Worm (Caenorhabditis elegans) whole organism, early embryonic: ENCODE data around the gene ent-5.

Experiments
- B0310.2 ChIP-seq: sonication (generic microtip); optimal IDR thresholded peaks from 2 replicates; lab custom pipeline; 2016; ENCODE audit warnings: mild to moderate bottlenecking, missing genetic modification characterization, missing compliant biosample characterization
- F13C5.2 ChIP-seq: sonication (generic microtip); optimal IDR thresholded peaks from 2 replicates; lab custom pipeline; 2017; ENCODE audit warnings: mild to moderate bottlenecking, missing genetic modification characterization, inconsistent platforms, missing compliant biosample characterization
- aly-1 ChIP-seq: sonication (generic microtip); optimal IDR thresholded peaks from 2 replicates; lab custom pipeline; 2016; ENCODE audit warnings: missing genetic modification characterization, missing compliant biosample characterization
- ama-1 ChIP-seq: fragments of 150-350 bp; optimal IDR thresholded peaks from 2 replicates; lab custom pipeline; 2014
- ceh-13 ChIP-seq: fragments of 200-800 bp; sonication (Bioruptor generic); optimal IDR thresholded peaks from 2 replicates; lab custom pipeline; 2018; ENCODE audit warnings: mild to moderate bottlenecking, missing genetic modification characterization, missing compliant biosample characterization
- ets-7 ChIP-seq: sonication (generic microtip); optimal IDR thresholded peaks from 2 replicates; lab custom pipeline; 2016; ENCODE audit warnings: missing genotype, missing genetic modification characterization, missing compliant biosample characterization
- flt-1 ChIP-seq: fragments of 200-800 bp; sonication (Bioruptor generic); IDR thresholded peaks from 2 replicates; pipeline ENCODE4 v1.3.6; 2022; ENCODE audit warnings: missing genetic modification characterization, missing compliant biosample characterization
- hmbx-1 ChIP-seq: sonication (generic microtip); optimal IDR thresholded peaks from 2 replicates; lab custom pipeline; 2016; ENCODE audit warnings: mild to moderate bottlenecking, missing genetic modification characterization, missing compliant biosample characterization
- hmg-4 ChIP-seq: fragments of 200-800 bp; sonication (Bioruptor generic); optimal IDR thresholded peaks from 2 replicates; lab custom pipeline; 2018; ENCODE audit warnings: mild to moderate bottlenecking, missing genetic modification characterization, missing compliant biosample characterization
- hnd-1 ChIP-seq: sonication (generic microtip); optimal IDR thresholded peaks from 2 replicates; lab custom pipeline; 2016; ENCODE audit warnings: missing genetic modification characterization, missing compliant biosample characterization
- scrt-1 ChIP-seq: fragments of 200-800 bp; sonication (Bioruptor generic); IDR thresholded peaks from 2 replicates; pipeline ENCODE4 v1.3.6; 2022; ENCODE audit warnings: missing genetic modification characterization, missing compliant biosample characterization
- sea-1 ChIP-seq: fragments of 200-800 bp; sonication (Bioruptor generic); conservative IDR thresholded peaks from 2 replicates; pipeline ENCODE4 v1.3.6; 2022; ENCODE audit warnings: missing genetic modification characterization, missing compliant biosample characterization
- tbx-37 ChIP-seq: fragments of 200-800 bp; sonication (Bioruptor generic); conservative IDR thresholded peaks from 2 replicates; pipeline ENCODE4 v1.3.6; 2022; ENCODE audit warnings: missing genetic modification reagents, missing genetic modification characterization, missing compliant biosample characterization
- tra-4 ChIP-seq: sonication (generic microtip); optimal IDR thresholded peaks from 2 replicates; lab custom pipeline; 2017; ENCODE audit warnings: missing genetic modification characterization, missing compliant biosample characterization

DNA sequence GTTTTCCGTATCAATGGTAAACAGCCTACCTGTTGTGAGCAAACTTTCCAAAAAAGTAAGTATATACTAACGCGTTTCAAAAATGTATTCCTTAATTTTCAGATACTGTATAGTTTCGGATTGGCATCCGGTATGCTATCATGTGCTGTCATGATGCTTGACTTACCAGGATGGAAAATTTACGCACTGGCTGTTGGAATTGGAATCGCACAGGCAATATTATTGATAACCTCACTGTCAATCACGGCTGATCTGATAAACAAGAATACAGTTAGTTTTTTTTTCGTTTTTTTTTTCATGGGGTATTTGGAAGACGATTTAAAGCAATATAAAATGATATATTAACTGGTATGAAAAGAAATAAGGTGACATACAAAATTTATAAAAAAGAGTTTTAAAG, 22.8 kb upstream of the ent-5 start:
- TF ChIP-seq ama-1 (lab: Kevin White, UChicago) (no peak), flt-1 (GFP tag; lab: Robert Waterston, UW) (no peak), hmg-4 (GFP tag; lab: Kevin White, UChicago) (no peak), tbx-37 (GFP tag; lab: Robert Waterston, UW) (no peak), sea-1 (GFP tag; lab: Robert Waterston, UW) (no peak), tra-4 (tag; lab: Kevin White, UChicago) (no peak), aly-1 (no peak), hnd-1 (tag; lab: Kevin White, UChicago) (no peak), B0310.2 (tag; lab: Kevin White, UChicago) (no peak), ets-7 (tag; lab: Kevin White, UChicago) (no peak), hmbx-1 (tag; lab: Kevin White, UChicago) (no peak), ceh-13 (GFP tag; lab: Kevin White, UChicago) (no peak), scrt-1 (no peak), F13C5.2 (tag; lab: Kevin White, UChicago) (no peak)
